Fruit fly (Drosophila melanogaster): ENCODE data around the gene Adk2.

Gene Adk2

dm6 chr3L:13032085-13032914, 9.8 kb upstream of the Adk2 start (continued):
- no peak for TF ChIP-seq psq (GFP tag; optimal IDR thresholded peaks at IDR 0.05)
- TF ChIP-seq ATbp (GFP tag; optimal IDR thresholded peaks at IDR 0.05), result peak; percentile 32
- peak; percentile 65 for TF ChIP-seq Scr (GFP tag; IDR thresholded peaks at IDR 0.05; ENCODE audit: partially characterized antibody)
- peak; percentile 23 for TF ChIP-seq Sry-δ (GFP tag; optimal IDR thresholded peaks at IDR 0.05)
- TF ChIP-seq CG3407 (GFP tag; optimal IDR thresholded peaks at IDR 0.05), result peak; percentile 60
- peak; percentile 33 for TF ChIP-seq CG10431 (GFP tag; optimal IDR thresholded peaks at IDR 0.05)
- TF ChIP-seq NC2β (GFP tag; optimal IDR thresholded peaks at IDR 0.05), result peak; percentile 26
- TF ChIP-seq unpg (GFP tag; optimal IDR thresholded peaks at IDR 0.05), result no peak
- TF ChIP-seq CG11398 (GFP tag; optimal IDR thresholded peaks at IDR 0.05), result peak; percentile 2
- 0 out of 2 replicates have a peak, but pooled peaks have one; percentile 44 for TF ChIP-seq CG17328 (GFP tag; IDR thresholded peaks at IDR 0.05)
- no peak for TF ChIP-seq Ets97D (GFP tag; optimal IDR thresholded peaks at IDR 0.05)
- TF ChIP-seq CG2120 (GFP tag; optimal IDR thresholded peaks at IDR 0.05), result no peak
- no peak for TF ChIP-seq CG17912 (GFP tag; optimal IDR thresholded peaks at IDR 0.05)
- TF ChIP-seq CrebB (tag; optimal IDR thresholded peaks at IDR 0.05), result no peak
- peak; percentile 57 for TF ChIP-seq Med (GFP tag)
- TF ChIP-seq CG15073 (GFP tag; optimal IDR thresholded peaks at IDR 0.05), result no peak
- peak; percentile 29; the same call in 1 of the 3 replicates for TF ChIP-seq knrl (GFP tag; IDR thresholded peaks at IDR 0.05; ENCODE audit: partially characterized antibody)
- peak; percentile 4 for TF ChIP-seq az2 (GFP tag; optimal IDR thresholded peaks at IDR 0.05)
- TF ChIP-seq pros (GFP tag; optimal IDR thresholded peaks at IDR 0.05), result peak; percentile 15
- peak; percentile 80 for TF ChIP-seq oc (tag; optimal IDR thresholded peaks at IDR 0.05)
- peak; percentile 16 for TF ChIP-seq sqz (GFP tag; optimal IDR thresholded peaks at IDR 0.05)
- TF ChIP-seq CG1832 (GFP tag; optimal IDR thresholded peaks at IDR 0.05), result peak; percentile 55
- TF ChIP-seq gce (GFP tag; IDR thresholded peaks at IDR 0.05), result peak; percentile 61; the same call in 1 of the 3 replicates
- no peak for TF ChIP-seq ken (GFP tag; IDR thresholded peaks at IDR 0.05)
- peak; percentile 18 for TF ChIP-seq CG8924 (tag; optimal IDR thresholded peaks at IDR 0.05)
- TF ChIP-seq CG43689 (GFP tag; IDR thresholded peaks at IDR 0.05), result 0 out of 2 replicates have a peak, but pooled peaks have one; percentile 3
- TF ChIP-seq sd (tag; optimal IDR thresholded peaks at IDR 0.05), result peak; percentile 22
- peak; percentile 27 for TF ChIP-seq CG13775 (GFP tag; optimal IDR thresholded peaks at IDR 0.05)
- TF ChIP-seq CG16813 (GFP tag; IDR thresholded peaks at IDR 0.05; ENCODE audit: partially characterized antibody), result peak; percentile 60; the same call in 2 of the 3 replicates
- TF ChIP-seq CG11093 (GFP tag; IDR thresholded peaks at IDR 0.05), result no peak
- peak; percentile 96 for TF ChIP-seq CG3995 (GFP tag; optimal IDR thresholded peaks at IDR 0.05)
- peak; percentile 62 for TF ChIP-seq Blimp-1 (GFP tag; optimal IDR thresholded peaks at IDR 0.05)
- TF ChIP-seq CG7271 (tag; optimal IDR thresholded peaks at IDR 0.05), result no peak
- TF ChIP-seq HLHmδ (GFP tag; optimal IDR thresholded peaks at IDR 0.05), result peak; percentile 63
- peak; percentile 84 for TF ChIP-seq CG4360 (GFP tag; IDR thresholded peaks at IDR 0.05)
- peak; percentile 35; the same call in 1 of the 2 replicates for TF ChIP-seq unc-4 (GFP tag; IDR thresholded peaks at IDR 0.05; ENCODE audit: partially characterized antibody)
- peak; percentile 68 for TF ChIP-seq gsb-n (tag; optimal IDR thresholded peaks at IDR 0.05)
- no peak for TF ChIP-seq Elba2 (GFP tag; optimal IDR thresholded peaks at IDR 0.05)
- TF ChIP-seq CG17361 (GFP tag; IDR thresholded peaks at IDR 0.05), result peak; percentile 75
- TF ChIP-seq CG10267 (tag; optimal IDR thresholded peaks at IDR 0.05), result peak; percentile 37
- peak; percentile 10 for TF ChIP-seq CG13424 (tag; optimal IDR thresholded peaks at IDR 0.05)
- TF ChIP-seq CG10959 (GFP tag; IDR thresholded peaks at IDR 0.05), result no peak
- TF ChIP-seq CG9932 (GFP tag; IDR thresholded peaks at IDR 0.05), result 0 out of 2 replicates have a peak, but pooled peaks have one; percentile 5
- TF ChIP-seq corto (GFP tag; optimal IDR thresholded peaks at IDR 0.05), result no peak
- TF ChIP-seq wek (GFP tag; optimal IDR thresholded peaks at IDR 0.05), result peak; percentile 36
- peak; percentile 13 for TF ChIP-seq dm (GFP tag; optimal IDR thresholded peaks at IDR 0.05)
- peak; percentile 73; the same call in 1 of the 3 replicates for TF ChIP-seq CG2199 (GFP tag; IDR thresholded peaks at IDR 0.05)
- peak; percentile 42 for TF ChIP-seq stwl (tag; optimal IDR thresholded peaks at IDR 0.05)
